Fruit fly (Drosophila melanogaster) whole organism, prepupa: Measurements from ENCODE around the gene CG34353.

Experiments
- CG10669 ChIP-seq: fragments of 200-800 bp; sonication (Bioruptor generic); optimal IDR thresholded peaks from 3 replicates; lab custom pipeline; 2018; ENCODE audit warnings: missing biosample characterization, mild to moderate bottlenecking, missing genetic modification characterization, moderate library complexity
- CG15336 ChIP-seq: fragments of 200-800 bp; sonication (Bioruptor generic); IDR thresholded peaks from 2 replicates; pipeline ENCODE4 v1.3.6; 2022; ENCODE audit warnings: missing biosample characterization, missing genetic modification characterization
- CG16779 ChIP-seq: fragments of 200-800 bp; sonication (Bioruptor generic); optimal IDR thresholded peaks from 3 replicates; lab custom pipeline; 2017; ENCODE audit warnings: missing biosample characterization, mild to moderate bottlenecking, missing genetic modification characterization
- CG31627 ChIP-seq: fragments of 200-800 bp; sonication (Bioruptor generic); optimal IDR thresholded peaks from 3 replicates; lab custom pipeline; 2016; ENCODE audit warnings: missing biosample characterization, missing genetic modification characterization
- CG32006 ChIP-seq: fragments of 200-800 bp; sonication (Bioruptor generic); optimal IDR thresholded peaks from 3 replicates; lab custom pipeline; 2017; ENCODE audit warnings: missing biosample characterization, mild to moderate bottlenecking, missing genetic modification characterization
- CG3919 ChIP-seq: fragments of 200-800 bp; sonication (Bioruptor generic); optimal IDR thresholded peaks from 3 replicates; lab custom pipeline; 2016; ENCODE audit warnings: missing biosample characterization, missing genetic modification characterization
- CG7368 ChIP-seq: fragments of 200-800 bp; sonication (Bioruptor generic); optimal IDR thresholded peaks from 3 replicates; lab custom pipeline; 2016; ENCODE audit warnings: missing biosample characterization, missing genetic modification characterization
- Lpt ChIP-seq: fragments of 200-800 bp; sonication (Bioruptor generic); optimal IDR thresholded peaks from 3 replicates; lab custom pipeline; 2016; ENCODE audit warnings: missing biosample characterization, missing genetic modification characterization
- Met ChIP-seq: fragments of 200-800 bp; sonication (Bioruptor generic); optimal IDR thresholded peaks from 3 replicates; lab custom pipeline; 2016; ENCODE audit warnings: missing biosample characterization, missing genetic modification characterization
- fd85E ChIP-seq: fragments of 200-800 bp; sonication (Bioruptor generic); optimal IDR thresholded peaks from 3 replicates; lab custom pipeline; 2016; ENCODE audit warnings: missing biosample characterization, missing genetic modification characterization

- TF ChIP-seq CG15336 (GFP tag; lab: Robert Waterston, UW) = no peak
- TF ChIP-seq CG3919 = no peak
- no peak for TF ChIP-seq CG10669 (GFP tag; lab: Kevin White, UChicago)
- TF ChIP-seq fd85E (GFP tag; lab: Kevin White, UChicago) = no peak
- no peak for TF ChIP-seq CG31627 (GFP tag; lab: Kevin White, UChicago)
- no peak for TF ChIP-seq Lpt (GFP tag; lab: Kevin White, UChicago)
- TF ChIP-seq Met (GFP tag; lab: Kevin White, UChicago) = no peak
- TF ChIP-seq CG32006 (GFP tag; lab: Kevin White, UChicago) = no peak
- TF ChIP-seq CG16779 (tag; lab: Kevin White, UChicago) = no peak
- no peak for TF ChIP-seq CG7368
Observed at dm6 chr3R:27826188-27826587, 79.5 kb downstream of the CG34353 start.
